Fruit fly (Drosophila melanogaster) whole organism, adult: ENCODE results near the gene RhoGEF3.

ENCODE experiments used
- CG11617 ChIP-seq: fragments of 200-800 bp; sonication (Bioruptor generic); optimal IDR thresholded peaks from 2 replicates; lab custom pipeline; 2017; ENCODE audit warnings: mild to moderate bottlenecking, missing biosample characterization, missing genetic modification reagents, missing genetic modification characterization
- CG12768 ChIP-seq: fragments of 200-800 bp; sonication (Bioruptor generic); optimal IDR thresholded peaks from 2 replicates; lab custom pipeline; 2017; ENCODE audit warnings: missing biosample characterization, missing genetic modification characterization, mild to moderate bottlenecking, moderate library complexity, missing genetic modification reagents
- CG14711 ChIP-seq: fragments of 200-800 bp; sonication (Bioruptor generic); optimal IDR thresholded peaks from 2 replicates; lab custom pipeline; 2018; ENCODE audit warnings: missing biosample characterization, mild to moderate bottlenecking, missing genetic modification characterization, moderate library complexity
- CG1620 ChIP-seq: fragments of 200-800 bp; sonication (Bioruptor generic); optimal IDR thresholded peaks from 2 replicates; lab custom pipeline; 2016; ENCODE audit warnings: missing biosample characterization, missing genetic modification characterization
- CG33017 ChIP-seq: fragments of 200-800 bp; sonication (Bioruptor generic); optimal IDR thresholded peaks from 2 replicates; lab custom pipeline; 2018; ENCODE audit warnings: missing biosample characterization, mild to moderate bottlenecking, missing genetic modification characterization, moderate library complexity
- CG5204 ChIP-seq: fragments of 200-800 bp; sonication (Bioruptor generic); optimal IDR thresholded peaks from 2 replicates; lab custom pipeline; 2016; ENCODE audit warnings: missing biosample characterization, missing genetic modification characterization
- CG7045 ChIP-seq: fragments of 200-800 bp; sonication (Bioruptor generic); optimal IDR thresholded peaks from 2 replicates; lab custom pipeline; 2017; ENCODE audit warnings: missing biosample characterization, mild to moderate bottlenecking, missing genetic modification characterization
- CG7101 ChIP-seq: fragments of 200-800 bp; sonication (Bioruptor generic); optimal IDR thresholded peaks from 2 replicates; lab custom pipeline; 2018; ENCODE audit warnings: missing biosample characterization, mild to moderate bottlenecking, missing genetic modification characterization, moderate library complexity
- Clk ChIP-seq: fragments of 200-800 bp; sonication (Bioruptor generic); optimal IDR thresholded peaks from 2 replicates; lab custom pipeline; 2017; ENCODE audit warnings: missing biosample characterization, missing genetic modification characterization
- Crg-1 ChIP-seq: fragments of 200-800 bp; sonication (Bioruptor generic); optimal IDR thresholded peaks from 2 replicates; lab custom pipeline; 2016; ENCODE audit warnings: missing biosample characterization, missing genetic modification characterization
- Hr96 ChIP-seq: fragments of 200-800 bp; sonication (Bioruptor generic); optimal IDR thresholded peaks from 2 replicates; lab custom pipeline; 2016; ENCODE audit warnings: missing biosample characterization, missing genetic modification characterization
- Mnt ChIP-seq: fragments of 200-800 bp; sonication (Bioruptor generic); optimal IDR thresholded peaks from 2 replicates; lab custom pipeline; 2016; ENCODE audit warnings: missing biosample characterization, mild to moderate bottlenecking, missing genetic modification characterization
- bab1 ChIP-seq: fragments of 200-800 bp; sonication (Bioruptor generic); optimal IDR thresholded peaks from 3 replicates; lab custom pipeline; 2019; ENCODE audit warnings: missing biosample characterization, mild to moderate bottlenecking, missing genetic modification characterization, moderate library complexity
- cic ChIP-seq: fragments of 200-800 bp; sonication (Bioruptor generic); optimal IDR thresholded peaks from 2 replicates; lab custom pipeline; 2017; ENCODE audit warnings: missing biosample characterization, mild to moderate bottlenecking, missing genetic modification characterization, moderate library complexity
- cnc ChIP-seq, 2 experiments: fragments of >200 bp; optimal IDR thresholded peaks; 2 replicates each; lab custom pipeline; 2017
- kay ChIP-seq: fragments of 200-800 bp; sonication (Bioruptor generic); peaks from one replicate; lab custom pipeline; 2016; ENCODE audit warnings: missing biosample characterization, missing genetic modification characterization, borderline replicate concordance
- ovo ChIP-seq: fragments of 200-800 bp; sonication (Bioruptor generic); optimal IDR thresholded peaks from 2 replicates; lab custom pipeline; 2016; ENCODE audit warnings: missing biosample characterization, missing genetic modification characterization
- pad ChIP-seq: fragments of 200-800 bp; sonication (Bioruptor generic); optimal IDR thresholded peaks from 3 replicates; lab custom pipeline; 2017; ENCODE audit warnings: missing biosample characterization, missing genetic modification characterization, mild to moderate bottlenecking, moderate library complexity, missing genetic modification reagents
- tj ChIP-seq: fragments of 200-800 bp; sonication (Bioruptor generic); optimal IDR thresholded peaks from 3 replicates; lab custom pipeline; 2017; ENCODE audit warnings: missing biosample characterization, mild to moderate bottlenecking, missing genetic modification characterization, moderate library complexity
- toe ChIP-seq: fragments of 200-800 bp; sonication (Bioruptor generic); optimal IDR thresholded peaks from 2 replicates; lab custom pipeline; 2016; ENCODE audit warnings: missing biosample characterization, missing genetic modification characterization

Gene RhoGEF3

DNA sequence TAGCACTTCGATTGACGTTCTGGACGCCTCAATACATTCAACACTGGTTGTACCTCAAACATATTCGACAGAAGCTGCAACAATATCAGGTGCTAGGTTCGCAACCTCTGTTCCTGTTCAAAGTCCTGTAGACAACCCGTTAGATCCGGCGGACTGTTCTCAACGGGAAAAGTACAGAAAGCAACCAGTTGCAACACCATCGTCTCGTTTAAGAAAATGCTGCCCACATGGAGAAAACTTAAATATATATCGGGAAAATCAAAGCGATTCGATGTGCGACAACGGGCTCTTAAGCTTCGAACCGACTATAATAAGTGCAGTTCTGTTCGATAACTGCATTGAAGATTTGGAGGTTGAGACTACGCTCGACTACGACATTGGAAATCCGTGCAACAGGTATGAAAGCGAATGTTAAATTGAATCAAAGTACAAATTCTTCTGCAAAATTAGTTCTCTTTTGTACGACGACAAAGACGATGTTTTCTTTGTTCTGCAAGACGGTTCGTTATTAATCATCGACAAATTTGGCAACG, 28.9 kb upstream of the RhoGEF3 start:
- TF ChIP-seq CG5204 (GFP tag; lab: Kevin White, UChicago), result no peak
- peak; percentile 30 for TF ChIP-seq CG12768 (GFP tag; lab: Kevin White, UChicago)

DNA sequence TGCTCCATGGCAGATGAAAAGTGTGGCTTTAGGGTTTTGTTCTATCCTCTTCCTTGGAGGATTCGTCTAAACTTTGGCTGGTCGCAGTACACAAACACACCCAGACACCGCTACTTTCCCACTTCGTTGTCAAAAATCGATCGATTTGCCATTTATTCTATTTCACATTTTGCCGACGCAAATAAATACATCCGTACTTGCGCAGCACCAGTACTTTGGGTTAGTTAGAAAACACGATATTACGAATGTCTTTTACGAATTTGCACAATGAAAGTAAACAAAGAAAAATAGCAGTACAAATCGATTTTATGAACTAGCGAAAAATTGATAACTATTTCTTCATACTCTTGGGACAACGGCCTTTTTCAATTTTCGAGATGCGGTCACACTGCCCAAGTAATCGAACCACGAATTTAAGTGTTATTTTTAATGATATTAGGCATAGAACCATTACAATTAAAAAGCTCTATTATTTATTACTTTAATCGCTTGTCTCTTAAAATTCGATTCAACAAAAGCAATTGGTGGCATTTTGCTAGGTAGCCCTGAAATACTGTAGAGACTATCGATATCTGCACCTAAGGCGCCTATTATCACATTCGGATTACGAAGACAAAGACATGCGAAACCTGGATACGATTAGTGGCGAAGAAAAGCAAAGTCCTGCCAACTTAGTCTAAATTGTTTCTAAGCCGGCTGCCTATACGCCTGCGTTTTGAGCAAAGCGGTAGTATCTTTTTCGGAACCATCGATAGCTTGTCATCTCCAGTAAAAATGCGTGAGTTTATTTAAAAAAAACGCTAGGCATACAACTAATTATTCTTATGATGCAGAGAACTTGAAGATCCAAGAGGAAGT, 19.4 kb upstream of the RhoGEF3 start, which contains the start of the genes DIP2 and wac:
DIP2 (minus strand) TSS at position 337 of the 858 bp plus-strand sequence.
wac (plus strand) TSS at position 559 of the 858 bp plus-strand sequence.
- no peak for TF ChIP-seq kay (GFP tag; lab: Kevin White, UChicago)
- TF ChIP-seq bab1 (GFP tag; lab: Kevin White, UChicago), result peak; percentile 63
- no peak for TF ChIP-seq Clk (GFP tag; lab: Kevin White, UChicago)
- peak; percentile 43 for TF ChIP-seq ovo (GFP tag; lab: Kevin White, UChicago)
- no peak for TF ChIP-seq cnc (optimal IDR thresholded peaks at IDR 0.05; lab: Kevin White, UChicago)
- TF ChIP-seq pad (GFP tag; lab: Kevin White, UChicago), result peak; percentile 48
- no peak for TF ChIP-seq cic (GFP tag; lab: Kevin White, UChicago)
- peak; percentile 54 for TF ChIP-seq tj (GFP tag; lab: Kevin White, UChicago)
- peak; percentile 46 for TF ChIP-seq CG12768 (GFP tag; lab: Kevin White, UChicago)
- TF ChIP-seq toe (GFP tag; lab: Kevin White, UChicago), result no peak
- TF ChIP-seq CG11617 (GFP tag; lab: Kevin White, UChicago), result peak; percentile 69
- no peak for TF ChIP-seq CG5204 (GFP tag; lab: Kevin White, UChicago)
- peak; percentile 68 for TF ChIP-seq CG1620
- TF ChIP-seq Hr96, result no peak
- peak; percentile 71 for TF ChIP-seq CG14711 (tag; lab: Kevin White, UChicago)
- TF ChIP-seq Crg-1 (GFP tag; lab: Kevin White, UChicago), result peak; percentile 59
- TF ChIP-seq CG7045 (GFP tag; lab: Kevin White, UChicago), result peak; percentile 10
- peak; percentile 54 for TF ChIP-seq Mnt (GFP tag; lab: Kevin White, UChicago)
- TF ChIP-seq CG33017, result peak; percentile 41
- TF ChIP-seq CG7101 (tag; lab: Kevin White, UChicago), result peak; percentile 64

DNA sequence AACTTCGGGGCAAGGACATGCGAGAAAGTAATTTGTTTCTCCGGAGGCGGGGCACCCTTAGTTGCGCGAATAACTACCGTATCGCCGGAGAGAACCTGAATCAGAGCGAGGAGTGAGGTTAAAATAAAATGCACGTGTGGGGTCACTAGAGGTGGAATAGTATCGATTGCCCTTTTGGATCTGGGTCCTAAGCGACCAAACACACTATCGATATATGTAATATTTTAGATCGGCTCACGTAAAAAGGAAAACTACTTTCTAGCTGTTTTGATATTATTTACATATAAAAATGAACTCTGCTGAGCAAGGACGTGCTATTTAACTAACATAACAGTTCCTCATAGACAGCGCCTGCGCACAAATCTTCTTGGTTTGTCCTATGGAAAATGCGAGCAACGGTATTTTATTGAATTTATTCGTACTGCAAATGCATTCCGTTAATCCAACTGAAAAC, 14.5 kb upstream of the RhoGEF3 start:
- TF ChIP-seq CG7101 (tag; lab: Kevin White, UChicago) (peak; percentile 5), Mnt (GFP tag; lab: Kevin White, UChicago) (peak; percentile 97), CG14711 (tag; lab: Kevin White, UChicago) (no peak), Crg-1 (GFP tag; lab: Kevin White, UChicago) (no peak), CG12768 (GFP tag; lab: Kevin White, UChicago) (peak; percentile 58), tj (GFP tag; lab: Kevin White, UChicago) (peak; percentile 23), toe (GFP tag; lab: Kevin White, UChicago) (no peak), Hr96 (peak; percentile 32), CG1620 (peak; percentile 29), ovo (GFP tag; lab: Kevin White, UChicago) (peak; percentile 79), bab1 (GFP tag; lab: Kevin White, UChicago) (no peak), pad (GFP tag; lab: Kevin White, UChicago) (peak; percentile 5)

DNA sequence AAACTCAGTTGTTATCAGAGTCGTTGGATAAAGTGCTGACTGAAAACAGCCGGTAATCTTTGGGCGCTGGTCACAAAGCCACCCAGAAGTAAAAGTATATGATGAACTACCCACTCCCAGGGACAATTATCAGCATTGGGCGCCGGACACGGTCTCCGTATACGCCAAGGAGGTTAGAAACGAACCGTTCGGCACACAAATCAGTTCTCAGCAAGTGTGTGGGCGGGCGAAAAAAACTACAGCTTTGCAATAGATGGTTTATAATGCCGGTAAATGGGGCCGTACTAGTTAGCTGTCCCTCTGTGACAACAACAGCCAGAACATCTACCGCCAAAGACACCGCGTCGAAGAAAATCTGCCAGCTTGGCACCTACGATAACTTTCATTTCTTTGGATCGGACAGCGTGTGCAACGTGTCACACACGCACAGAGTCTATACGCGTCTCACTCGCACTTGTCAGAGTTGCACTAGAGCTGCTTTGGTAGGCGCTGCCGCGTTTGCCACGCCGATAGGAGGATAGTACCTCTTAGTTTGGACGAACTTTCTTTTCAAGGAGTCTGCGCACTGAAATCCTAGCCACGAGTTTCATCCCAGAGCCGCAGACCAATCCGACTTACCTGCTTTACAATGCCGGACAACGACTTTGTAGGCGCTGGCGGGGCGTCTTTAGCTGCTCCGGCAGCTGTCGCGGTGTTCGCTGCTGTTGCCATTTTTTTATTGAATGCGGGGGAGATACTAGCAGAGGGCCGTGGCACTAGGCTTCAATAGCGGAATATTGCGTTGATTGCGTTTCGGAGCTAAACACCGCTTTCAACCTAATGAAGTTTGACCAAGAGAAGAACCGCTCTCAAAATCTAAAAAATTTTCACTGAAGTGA, 13.5 kb upstream of the RhoGEF3 start:
- TF ChIP-seq pad (GFP tag; lab: Kevin White, UChicago) (no peak), Mnt (GFP tag; lab: Kevin White, UChicago) (peak; percentile 48), CG12768 (GFP tag; lab: Kevin White, UChicago) (no peak), CG7101 (tag; lab: Kevin White, UChicago) (no peak), bab1 (GFP tag; lab: Kevin White, UChicago) (no peak), CG14711 (tag; lab: Kevin White, UChicago) (no peak)

- TF ChIP-seq toe (GFP tag; lab: Kevin White, UChicago), result peak; percentile 76
- peak; percentile 6 for TF ChIP-seq pad (GFP tag; lab: Kevin White, UChicago)
- TF ChIP-seq cic (GFP tag; lab: Kevin White, UChicago), result no peak
- TF ChIP-seq CG7045 (GFP tag; lab: Kevin White, UChicago), result no peak
- TF ChIP-seq bab1 (GFP tag; lab: Kevin White, UChicago), result peak; percentile 19
- peak; percentile 26 for TF ChIP-seq tj (GFP tag; lab: Kevin White, UChicago)
- no peak for TF ChIP-seq CG12768 (GFP tag; lab: Kevin White, UChicago)
- TF ChIP-seq Mnt (GFP tag; lab: Kevin White, UChicago), result peak; percentile 17
- peak; percentile 42 for TF ChIP-seq Hr96
- TF ChIP-seq CG33017, result no peak
- TF ChIP-seq cnc (optimal IDR thresholded peaks at IDR 0.05; lab: Kevin White, UChicago), result no peak
- peak; percentile 20 for TF ChIP-seq Crg-1 (GFP tag; lab: Kevin White, UChicago)
- TF ChIP-seq CG11617 (GFP tag; lab: Kevin White, UChicago), result peak; percentile 69
- peak; percentile 46 for TF ChIP-seq ovo (GFP tag; lab: Kevin White, UChicago)
- TF ChIP-seq CG7101 (tag; lab: Kevin White, UChicago), result peak; percentile 53
- no peak for TF ChIP-seq kay (GFP tag; lab: Kevin White, UChicago)
- peak; percentile 63 for TF ChIP-seq CG1620
- no peak for TF ChIP-seq CG5204 (GFP tag; lab: Kevin White, UChicago)
- TF ChIP-seq CG14711 (tag; lab: Kevin White, UChicago), result no peak
- TF ChIP-seq Clk (GFP tag; lab: Kevin White, UChicago), result no peak
Observed at dm6 chr3L:264378-265151, 12.7 kb upstream of the RhoGEF3 start, which contains the start of the genes Tudor-SN and mRpL17. Gene Tudor-SN, minus strand, starts transcription at chr3L:264380. Gene mRpL17, plus strand, starts transcription at chr3L:264779.
